Worm (Caenorhabditis elegans): ENCODE results near the gene M03D4.4.

- no peak for TF ChIP-seq T22C8.4 (GFP tag; IDR thresholded peaks at IDR 0.05)
- no peak for TF ChIP-seq cog-1 (tag; optimal IDR thresholded peaks at IDR 0.05)
Observed at ce11 chrIV:6093477-6094314, 33.4 kb downstream of the M03D4.4 start, which contains the start of gene cpi-1.

Data from whole organism, midembryonic.